Worm (Caenorhabditis elegans) whole organism, L1 larva: ENCODE measurements around the gene srv-24.

Experiments
- aha-1 ChIP-seq: fragments of 150-350 bp; optimal IDR thresholded peaks from 2 replicates; lab custom pipeline; 2014; ENCODE audit warnings: missing biosample characterization, missing genetic modification characterization
- ceh-82 ChIP-seq, 3 experiments: fragments of 150-350 bp in 1 of 3; sonication (generic microtip) in 2 of 3; optimal IDR thresholded peaks; 2 replicates each; lab custom pipeline; 2014 to 2017; ENCODE audit warnings: missing biosample characterization in 3 of 3, missing genetic modification characterization in 3 of 3
- lin-13 ChIP-seq: fragments of 150-350 bp; optimal IDR thresholded peaks from 2 replicates; lab custom pipeline; 2014; ENCODE audit warnings: missing biosample characterization, missing genetic modification reagents, missing genetic modification characterization
- swsn-7 ChIP-seq: sonication (generic microtip); optimal IDR thresholded peaks from 2 replicates; lab custom pipeline; 2016; ENCODE audit warnings: missing genetic modification characterization, missing compliant biosample characterization

DNA sequence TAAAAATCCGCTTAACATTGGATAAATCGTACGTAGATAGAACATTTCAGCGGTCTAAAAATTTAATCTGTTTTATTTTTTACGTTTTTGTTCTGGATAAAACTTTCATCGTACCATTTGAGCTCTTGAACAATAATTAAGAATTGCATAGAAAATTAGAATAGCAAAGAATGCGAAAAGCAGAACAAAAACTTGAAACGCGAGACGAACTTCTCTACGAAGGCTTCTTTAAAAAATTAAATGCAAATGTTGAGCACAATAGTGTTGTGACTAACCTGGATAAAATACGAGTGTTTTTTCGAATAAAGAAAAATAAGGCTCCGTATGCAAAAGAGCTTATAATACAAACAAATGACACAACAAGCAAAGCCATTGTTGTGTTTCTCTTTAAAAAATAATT, 8.9 kb upstream of the srv-24 start:
- TF ChIP-seq ceh-82 (tag; optimal IDR thresholded peaks at IDR 0.05; lab: Kevin White, UChicago) (no peak), lin-13 (GFP tag; lab: Kevin White, UChicago) (no peak), aha-1 (no peak), swsn-7 (no peak)
